Worm (Caenorhabditis elegans): ENCODE data around the gene bus-8A.

- no peak for TF ChIP-seq sea-1 (GFP tag; conservative IDR thresholded peaks at IDR 0.05)
- TF ChIP-seq B0310.2 (tag; optimal IDR thresholded peaks at IDR 0.05), result no peak
- no peak for TF ChIP-seq tra-4 (tag; optimal IDR thresholded peaks at IDR 0.05)
Measured at ce11 chrX:5512227-5512626, 19.5 kb downstream of the bus-8A start, which contains the start of gene T23F2.3.

Data from whole organism, early embryonic.